Worm (Caenorhabditis elegans) whole organism, L3 larva: ENCODE results near the gene mlt-8.

ENCODE experiments used
- R02D3.7 ChIP-seq: fragments of 150-350 bp; optimal IDR thresholded peaks from 2 replicates; lab custom pipeline; 2014; ENCODE audit warnings: missing biosample characterization, missing genetic modification characterization
- aly-2 ChIP-seq: fragments of 150-350 bp; optimal IDR thresholded peaks from 2 replicates; lab custom pipeline; 2014; ENCODE audit warnings: missing biosample characterization, missing genetic modification characterization
- ama-1 ChIP-seq: fragments of 150-350 bp; optimal IDR thresholded peaks from 2 replicates; lab custom pipeline; 2018
- ceh-16 ChIP-seq: sonication (generic microtip); optimal IDR thresholded peaks from 2 replicates; lab custom pipeline; 2017; ENCODE audit warnings: missing biosample characterization, missing genetic modification characterization
- jun-1 ChIP-seq: fragments of 150-350 bp; optimal IDR thresholded peaks from 2 replicates; lab custom pipeline; 2014; ENCODE audit warnings: missing biosample characterization, missing genetic modification reagents, missing genetic modification characterization
- nhr-11 ChIP-seq: fragments of 150-350 bp; optimal IDR thresholded peaks from 2 replicates; lab custom pipeline; 2014; ENCODE audit warnings: missing biosample characterization, missing genetic modification characterization
- nhr-12 ChIP-seq: fragments of 150-350 bp; optimal IDR thresholded peaks from 2 replicates; lab custom pipeline; 2014; ENCODE audit warnings: missing biosample characterization, missing genetic modification characterization
- tbx-2 ChIP-seq: sonication (generic microtip); optimal IDR thresholded peaks from 2 replicates; lab custom pipeline; 2016; ENCODE audit warnings: mild to moderate bottlenecking, missing genetic modification characterization, missing compliant biosample characterization
- unc-39 ChIP-seq: sonication (generic microtip); optimal IDR thresholded peaks from 4 replicates; lab custom pipeline; 2017; ENCODE audit warnings: missing biosample characterization, missing genetic modification characterization
- unc-62 ChIP-seq: fragments of 150-350 bp; sonication (generic microtip); optimal IDR thresholded peaks from 4 replicates; lab custom pipeline; 2014; ENCODE audit warnings: missing biosample characterization, missing genetic modification reagents, missing genetic modification characterization

DNA sequence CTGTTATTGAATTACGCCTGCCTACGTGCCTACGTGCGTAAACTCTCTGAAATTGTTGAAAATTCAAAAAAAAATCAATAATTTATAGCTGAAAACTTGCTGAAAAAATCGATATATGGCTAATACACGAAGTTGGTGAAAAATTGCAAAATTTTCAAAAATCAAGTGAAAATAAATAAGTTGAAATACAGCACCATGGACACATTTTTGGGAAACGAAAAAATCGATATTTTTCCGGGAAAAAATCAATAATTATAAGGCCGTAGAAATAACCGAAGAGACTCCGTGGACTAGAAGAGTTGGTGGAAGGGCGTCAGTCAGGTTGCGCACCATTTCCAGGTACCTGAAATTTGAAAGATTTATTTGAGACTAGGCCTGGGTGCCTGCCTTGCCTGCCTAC is 42.8 kb upstream of the mlt-8 start:
- TF ChIP-seq unc-62 (GFP tag; lab: Kevin White, UChicago) (no peak), ceh-16 (no peak), ama-1 (lab: Kevin White, UChicago) (no peak), nhr-11 (tag; lab: Kevin White, UChicago) (no peak), R02D3.7 (tag; lab: Kevin White, UChicago) (no peak), nhr-12 (tag; lab: Kevin White, UChicago) (no peak), aly-2 (no peak), tbx-2 (tag; lab: Kevin White, UChicago) (no peak), jun-1 (tag; lab: Kevin White, UChicago) (no peak), unc-39 (tag; lab: Kevin White, UChicago) (no peak)
